Fruit fly (Drosophila melanogaster): ENCODE data around the gene Prosbeta4R2.

DNA sequence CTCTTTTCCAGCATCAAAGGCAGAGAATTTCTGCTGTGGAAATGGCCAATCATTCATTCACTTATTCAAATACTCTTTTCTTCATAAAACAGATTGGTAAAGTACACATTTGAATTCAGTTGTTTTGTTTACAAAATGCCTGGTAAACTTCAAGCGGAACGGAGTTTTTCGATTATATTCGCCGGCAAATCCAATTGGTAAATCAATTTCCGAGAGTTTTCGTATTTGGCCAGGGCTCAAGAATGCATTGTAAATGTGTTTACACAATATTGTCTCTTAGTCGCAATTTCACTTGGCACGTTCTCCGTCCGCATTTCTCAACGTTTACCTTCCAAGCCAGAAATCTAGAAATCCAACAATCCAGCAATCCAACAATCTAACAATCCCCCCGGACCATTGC is 35.3 kb upstream of the Prosbeta4R2 start, which contains the start of gene CG43403:
- TF ChIP-seq CG8478 (optimal IDR thresholded peaks at IDR 0.05) (no peak), CTCF (optimal IDR thresholded peaks at IDR 0.05) (no peak)
